Fruit fly (Drosophila melanogaster) whole organism, embryonic: Measurements from ENCODE around the gene CG11970.
A peak's percentile ranks its signal among the peaks of the same experiment; 100 is the strongest.

Experiments
- Adf1 ChIP-seq: fragments of 200-800 bp; sonication (Bioruptor generic); IDR thresholded peaks from 2 replicates; pipeline ENCODE4 v1.3.6; 2022; ENCODE audit warnings: missing biosample characterization, missing genetic modification characterization
- Asciz ChIP-seq: fragments of 200-800 bp; sonication (Bioruptor generic); optimal IDR thresholded peaks from 2 replicates; lab custom pipeline; 2017; ENCODE audit warnings: missing biosample characterization, mild to moderate bottlenecking, missing genetic modification characterization, missing genetic modification reagents
- Atf-2 ChIP-seq: fragments of 200-800 bp; sonication (Bioruptor generic); optimal IDR thresholded peaks from 2 replicates; lab custom pipeline; 2016; ENCODE audit warnings: missing biosample characterization, missing genetic modification characterization
- C15 ChIP-seq: fragments of 200-800 bp; sonication (Bioruptor generic); IDR thresholded peaks from 3 replicates; pipeline ENCODE4 v1.3.6; 2022; ENCODE audit warnings: missing biosample characterization, missing genetic modification characterization
- CG10431 ChIP-seq: fragments of 200-800 bp; sonication (Bioruptor generic); optimal IDR thresholded peaks from 3 replicates; lab custom pipeline; 2018; ENCODE audit warnings: missing biosample characterization, mild to moderate bottlenecking, missing genetic modification characterization
- CG12391 ChIP-seq: fragments of 200-800 bp; sonication (Bioruptor generic); optimal IDR thresholded peaks from 3 replicates; lab custom pipeline; 2018; ENCODE audit warnings: missing biosample characterization, mild to moderate bottlenecking, missing genetic modification characterization, moderate library complexity
- CG12744 ChIP-seq: fragments of 200-800 bp; sonication (Bioruptor generic); optimal IDR thresholded peaks from 2 replicates; lab custom pipeline; 2016; ENCODE audit warnings: missing biosample characterization, missing genetic modification characterization
- CG13894 ChIP-seq: fragments of 200-800 bp; sonication (Bioruptor generic); optimal IDR thresholded peaks from 3 replicates; lab custom pipeline; 2018; ENCODE audit warnings: missing biosample characterization, mild to moderate bottlenecking, missing genetic modification characterization, moderate library complexity
- CG14441 ChIP-seq: fragments of 200-800 bp; sonication (Bioruptor generic); IDR thresholded peaks from 2 replicates; pipeline ENCODE4 v1.3.6; 2022; ENCODE audit warnings: missing biosample characterization, missing genetic modification characterization
- CG15269 ChIP-seq: fragments of 200-800 bp; sonication (Bioruptor generic); optimal IDR thresholded peaks from 2 replicates; lab custom pipeline; 2018; ENCODE audit warnings: missing biosample characterization, mild to moderate bottlenecking, missing genetic modification characterization, moderate library complexity
- CG2120 ChIP-seq: fragments of 200-800 bp; sonication (Bioruptor generic); optimal IDR thresholded peaks from 3 replicates; lab custom pipeline; 2016; ENCODE audit warnings: missing biosample characterization, missing genetic modification characterization
- CG2202 ChIP-seq: fragments of 200-800 bp; sonication (Bioruptor generic); optimal IDR thresholded peaks from 2 replicates; lab custom pipeline; 2018; ENCODE audit warnings: missing biosample characterization, mild to moderate bottlenecking, missing genetic modification characterization
- CG31365 ChIP-seq: fragments of 200-800 bp; sonication (Bioruptor generic); optimal IDR thresholded peaks from 2 replicates; lab custom pipeline; 2018; ENCODE audit warnings: missing biosample characterization, mild to moderate bottlenecking, missing genetic modification characterization
- CG31388 ChIP-seq: fragments of 200-800 bp; sonication (Bioruptor generic); optimal IDR thresholded peaks from 2 replicates; lab custom pipeline; 2016; ENCODE audit warnings: missing biosample characterization, missing genetic modification characterization
- CG31441 ChIP-seq: fragments of 200-800 bp; sonication (Bioruptor generic); IDR thresholded peaks from 2 replicates; pipeline ENCODE4 v1.3.6; 2022; ENCODE audit warnings: missing biosample characterization, missing genetic modification characterization
- CG32767 ChIP-seq: fragments of 200-800 bp; sonication (Bioruptor generic); IDR thresholded peaks from 2 replicates; pipeline ENCODE4 v1.3.6; 2022; ENCODE audit warnings: missing biosample characterization, missing genetic modification characterization
- CG32772 ChIP-seq: fragments of 200-800 bp; sonication (Bioruptor generic); IDR thresholded peaks from 2 replicates; pipeline ENCODE4 v1.3.6; 2022; ENCODE audit warnings: missing biosample characterization, missing genetic modification characterization
- CG3838 ChIP-seq: fragments of 200-800 bp; sonication (Bioruptor generic); optimal IDR thresholded peaks from 3 replicates; lab custom pipeline; 2016; ENCODE audit warnings: missing biosample characterization, missing genetic modification characterization
- CG7745 ChIP-seq: fragments of 200-800 bp; sonication (Bioruptor generic); optimal IDR thresholded peaks from 2 replicates; lab custom pipeline; 2018; ENCODE audit warnings: missing biosample characterization, mild to moderate bottlenecking, missing genetic modification characterization, moderate library complexity
- CG8478 ChIP-seq: fragments of >200 bp; optimal IDR thresholded peaks from 2 replicates; lab custom pipeline; 2018
- CG9932 ChIP-seq: fragments of 200-800 bp; sonication (Bioruptor generic); IDR thresholded peaks from 2 replicates; pipeline ENCODE4 v1.3.6; 2022; ENCODE audit warnings: missing biosample characterization, missing genetic modification characterization
- Dek ChIP-seq: fragments of 200-800 bp; sonication (Bioruptor generic); optimal IDR thresholded peaks from 3 replicates; lab custom pipeline; 2019; ENCODE audit warnings: missing biosample characterization, mild to moderate bottlenecking, missing genetic modification characterization, moderate library complexity
- Dfd ChIP-seq, 2 experiments: fragments of >200 bp; optimal IDR thresholded peaks; 2 replicates each; lab custom pipeline; 2017; ENCODE audit warnings: missing biosample characterization in 2 of 2, missing genetic modification characterization in 2 of 2
- Drgx ChIP-seq: fragments of 200-800 bp; sonication (Bioruptor generic); IDR thresholded peaks from 2 replicates; pipeline ENCODE4 v1.3.6; 2022; ENCODE audit warnings: missing biosample characterization, missing genetic modification characterization
- Eip74EF ChIP-seq, 2 experiments: fragments of 200-800 bp in 1 of 2; fragments of >200 bp in 1 of 2; sonication (Bioruptor generic) in 1 of 2; optimal IDR thresholded peaks; 2 replicates each; lab custom pipeline; 2017 to 2019; ENCODE audit warnings: missing biosample characterization in 2 of 2, missing genetic modification characterization in 2 of 2, mild to moderate bottlenecking in 1 of 2, moderate library complexity in 1 of 2
- Fer2 ChIP-seq: fragments of 200-800 bp; sonication (Bioruptor generic); optimal IDR thresholded peaks from 2 replicates; lab custom pipeline; 2018; ENCODE audit warnings: missing biosample characterization, mild to moderate bottlenecking, missing genetic modification characterization, moderate library complexity
- Lhr ChIP-seq: fragments of 200-800 bp; sonication (Bioruptor generic); optimal IDR thresholded peaks from 3 replicates; lab custom pipeline; 2017; ENCODE audit warnings: mild to moderate bottlenecking, missing biosample characterization, missing genetic modification reagents, missing genetic modification characterization
- MBD-R2 ChIP-seq: fragments of 200-800 bp; sonication (Bioruptor generic); IDR thresholded peaks from 2 replicates; pipeline ENCODE4 v1.3.6; 2022; ENCODE audit warnings: missing biosample characterization, missing genetic modification characterization
- NK7.1 ChIP-seq: fragments of 200-800 bp; sonication (Bioruptor generic); optimal IDR thresholded peaks from 3 replicates; lab custom pipeline; 2016; ENCODE audit warnings: missing biosample characterization, missing genetic modification characterization
- Optix ChIP-seq: fragments of 200-800 bp; sonication (Bioruptor generic); IDR thresholded peaks from 3 replicates; pipeline ENCODE4 v1.3.6; 2022; ENCODE audit warnings: missing biosample characterization, missing genetic modification characterization
- PHDP ChIP-seq: fragments of 200-800 bp; sonication (Bioruptor generic); optimal IDR thresholded peaks from 3 replicates; lab custom pipeline; 2018; ENCODE audit warnings: missing biosample characterization, mild to moderate bottlenecking, missing genetic modification characterization, moderate library complexity
- Vsx1 ChIP-seq: fragments of 200-800 bp; sonication (Bioruptor generic); optimal IDR thresholded peaks from 2 replicates; lab custom pipeline; 2017; ENCODE audit warnings: missing biosample characterization, mild to moderate bottlenecking, missing genetic modification characterization, missing genetic modification reagents
- amos ChIP-seq: fragments of 200-800 bp; sonication (Bioruptor generic); IDR thresholded peaks from 2 replicates; pipeline ENCODE4 v1.3.6; 2022; ENCODE audit warnings: missing biosample characterization, missing genetic modification characterization; ENCODE audit not compliant: partially characterized antibody
- ara ChIP-seq: fragments of 200-800 bp; sonication (Bioruptor generic); IDR thresholded peaks from 2 replicates; pipeline ENCODE4 v1.3.6; 2022; ENCODE audit warnings: missing biosample characterization, missing genetic modification characterization
- cg ChIP-seq: fragments of 200-800 bp; sonication (Bioruptor generic); optimal IDR thresholded peaks from 3 replicates; lab custom pipeline; 2019; ENCODE audit warnings: missing biosample characterization, mild to moderate bottlenecking, missing genetic modification characterization, moderate library complexity
- chif ChIP-seq, 2 experiments: fragments of 200-800 bp; sonication (Bioruptor generic); optimal IDR thresholded peaks; 3 replicates each; lab custom pipeline; 2016; ENCODE audit warnings: missing biosample characterization in 2 of 2, missing genetic modification characterization in 2 of 2
- disco-r ChIP-seq: fragments of 200-800 bp; sonication (Bioruptor generic); optimal IDR thresholded peaks from 2 replicates; lab custom pipeline; 2016; ENCODE audit warnings: missing biosample characterization, missing genetic modification characterization
- fd64A ChIP-seq: fragments of 200-800 bp; sonication (Bioruptor generic); optimal IDR thresholded peaks from 3 replicates; lab custom pipeline; 2018; ENCODE audit warnings: missing biosample characterization, mild to moderate bottlenecking, missing genetic modification characterization
- fd96Cb ChIP-seq: fragments of 200-800 bp; sonication (Bioruptor generic); optimal IDR thresholded peaks from 2 replicates; lab custom pipeline; 2018; ENCODE audit warnings: missing biosample characterization, mild to moderate bottlenecking, missing genetic modification characterization, moderate library complexity
- gcm ChIP-seq: fragments of 200-800 bp; sonication (Bioruptor generic); optimal IDR thresholded peaks from 2 replicates; lab custom pipeline; 2019; ENCODE audit warnings: missing biosample characterization, mild to moderate bottlenecking, missing genetic modification characterization, moderate library complexity
- gsb-n ChIP-seq: fragments of 200-800 bp; sonication (Bioruptor generic); optimal IDR thresholded peaks from 3 replicates; lab custom pipeline; 2018; ENCODE audit warnings: missing biosample characterization, mild to moderate bottlenecking, missing genetic modification characterization
- hbn ChIP-seq: fragments of 200-800 bp; sonication (Bioruptor generic); IDR thresholded peaks from 2 replicates; pipeline ENCODE4 v1.3.6; 2022; ENCODE audit warnings: missing biosample characterization, missing genetic modification characterization; ENCODE audit not compliant: partially characterized antibody
- jumu ChIP-seq: fragments of 200-800 bp; sonication (Bioruptor generic); optimal IDR thresholded peaks from 3 replicates; lab custom pipeline; 2016; ENCODE audit warnings: missing biosample characterization, missing genetic modification characterization
- knrl ChIP-seq: fragments of 200-800 bp; sonication (Bioruptor generic); IDR thresholded peaks from 3 replicates; pipeline ENCODE4 v1.3.6; 2022; ENCODE audit warnings: missing biosample characterization, missing genetic modification characterization; ENCODE audit not compliant: partially characterized antibody
- mirr ChIP-seq: fragments of 200-800 bp; sonication (Bioruptor generic); optimal IDR thresholded peaks from 3 replicates; lab custom pipeline; 2018; ENCODE audit warnings: missing biosample characterization, mild to moderate bottlenecking, missing genetic modification characterization
- odd ChIP-seq: fragments of 200-800 bp; sonication (Bioruptor generic); optimal IDR thresholded peaks from 2 replicates; lab custom pipeline; 2017; ENCODE audit warnings: missing biosample characterization, mild to moderate bottlenecking, missing genetic modification characterization
- psq ChIP-seq: fragments of 200-800 bp; sonication (Bioruptor generic); optimal IDR thresholded peaks from 2 replicates; lab custom pipeline; 2017; ENCODE audit warnings: missing biosample characterization, missing genetic modification characterization
- pzg ChIP-seq: fragments of 200-800 bp; sonication (Bioruptor generic); optimal IDR thresholded peaks from 3 replicates; lab custom pipeline; 2018; ENCODE audit warnings: missing biosample characterization, mild to moderate bottlenecking, missing genetic modification characterization, moderate library complexity
- rib ChIP-seq: fragments of 200-800 bp; sonication (Bioruptor generic); IDR thresholded peaks from 2 replicates; pipeline ENCODE4 v1.3.6; 2022; ENCODE audit warnings: missing biosample characterization, missing genetic modification characterization
- sd ChIP-seq: fragments of 200-800 bp; sonication (Bioruptor generic); optimal IDR thresholded peaks from 3 replicates; lab custom pipeline; 2018; ENCODE audit warnings: missing biosample characterization, mild to moderate bottlenecking, missing genetic modification characterization, moderate library complexity
- wdn ChIP-seq: fragments of 200-800 bp; sonication (Bioruptor generic); IDR thresholded peaks from 2 replicates; pipeline ENCODE4 v1.3.6; 2022; ENCODE audit warnings: missing biosample characterization, missing genetic modification characterization

Gene CG11970

dm6 chr3R:9027082-9027481, 42.6 kb downstream of the CG11970 start (continued):
- TF ChIP-seq Dfd (GFP tag; optimal IDR thresholded peaks at IDR 0.05; lab: Kevin White, UChicago) (no peak), MBD-R2 (no peak), chif (GFP tag; optimal IDR thresholded peaks at IDR 0.05; lab: Kevin White, UChicago) (no peak), hbn (no peak), Fer2 (tag; lab: Kevin White, UChicago) (no peak), CG14441 (GFP tag; lab: Robert Waterston, UW) (no peak), pzg (no peak), CG7745 (tag; lab: Kevin White, UChicago) (no peak), CG3838 (GFP tag; lab: Kevin White, UChicago) (no peak), mirr (GFP tag; lab: Kevin White, UChicago) (no peak), Eip74EF (GFP tag; optimal IDR thresholded peaks at IDR 0.05; lab: Kevin White, UChicago) (peak in 1 of 2 experiments; percentile 75), rib (no peak), CG13894 (tag; lab: Kevin White, UChicago) (no peak), ara (GFP tag; lab: Robert Waterston, UW) (0 out of 2 replicates have a peak, but pooled peaks have one; percentile 5), PHDP (tag; lab: Kevin White, UChicago) (no peak), CG2202 (tag; lab: Kevin White, UChicago) (no peak), Drgx (GFP tag; lab: Robert Waterston, UW) (no peak), CG31365 (tag; lab: Kevin White, UChicago) (no peak), sd (tag; lab: Kevin White, UChicago) (peak; percentile 32), Asciz (GFP tag; lab: Kevin White, UChicago) (no peak), Atf-2 (no peak), Dek (tag; lab: Kevin White, UChicago) (no peak), odd (no peak), amos (GFP tag; lab: Robert Waterston, UW) (no peak), CG8478 (lab: Kevin White, UChicago) (no peak), Adf1 (GFP tag; lab: Robert Waterston, UW) (no peak), disco-r (GFP tag; lab: Kevin White, UChicago) (no peak)

DNA sequence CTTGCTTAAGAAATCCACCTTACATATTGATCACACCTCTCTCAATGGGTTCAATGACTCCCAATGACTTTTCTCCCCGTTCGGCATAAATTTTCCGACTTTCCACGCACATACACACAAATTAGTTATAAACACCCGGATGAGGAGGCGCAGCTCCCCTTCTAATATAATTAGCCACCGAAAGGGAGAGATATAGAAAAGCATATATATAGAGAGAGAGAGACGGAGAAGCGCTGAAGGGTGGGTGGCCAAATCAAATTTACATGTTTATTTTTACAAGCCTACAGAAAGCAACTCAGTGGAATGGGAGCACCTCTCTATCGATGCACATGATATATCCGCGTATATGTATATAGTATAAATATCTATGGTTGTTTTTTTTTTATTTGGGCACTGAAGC, 44.2 kb downstream of the CG11970 start:
- TF ChIP-seq fd64A (GFP tag; lab: Kevin White, UChicago) (peak; percentile 43), gsb-n (tag; lab: Kevin White, UChicago) (peak; percentile 17), CG32772 (GFP tag; lab: Robert Waterston, UW) (0 out of 2 replicates have a peak, but pooled peaks have one; percentile 13), NK7.1 (GFP tag; lab: Kevin White, UChicago) (no peak), CG9932 (GFP tag; lab: Robert Waterston, UW) (no peak), sd (tag; lab: Kevin White, UChicago) (peak; percentile 49), knrl (GFP tag; lab: Robert Waterston, UW) (no peak), CG15269 (tag; lab: Kevin White, UChicago) (no peak), CG10431 (GFP tag; lab: Kevin White, UChicago) (no peak), Lhr (GFP tag; lab: Kevin White, UChicago) (no peak), CG2120 (GFP tag; lab: Kevin White, UChicago) (no peak), gcm (GFP tag; lab: Kevin White, UChicago) (peak; percentile 11), psq (GFP tag; lab: Kevin White, UChicago) (no peak), fd96Cb (tag; lab: Kevin White, UChicago) (no peak), CG12391 (tag; lab: Kevin White, UChicago) (no peak), Vsx1 (peak; percentile 87), Optix (GFP tag; lab: Robert Waterston, UW) (no peak), CG32767 (0 out of 2 replicates have a peak, but pooled peaks have one; percentile 36), CG31441 (GFP tag; lab: Robert Waterston, UW) (no peak), cg (peak; percentile 17), CG12744 (GFP tag; lab: Kevin White, UChicago) (no peak), wdn (GFP tag; lab: Robert Waterston, UW) (no peak), C15 (no peak), jumu (no peak), CG31388 (GFP tag; lab: Kevin White, UChicago) (no peak)
